Worm (Caenorhabditis elegans): ENCODE results near the gene fbxa-95.

ce11 chrV:15533864-15534263 is 37.4 kb upstream of the fbxa-95 start, which contains the start of gene F21A3.2:
- TF ChIP-seq ref-1 (GFP tag; conservative IDR thresholded peaks at IDR 0.05) (no peak), ztf-29 (GFP tag; IDR thresholded peaks at IDR 0.05) (no peak), med-1 (GFP tag; optimal IDR thresholded peaks at IDR 0.05; ENCODE audit: insufficient read depth) (no peak), tab-1 (GFP tag; IDR thresholded peaks at IDR 0.05) (no peak), T22C8.4 (GFP tag; IDR thresholded peaks at IDR 0.05) (no peak), ztf-23 (GFP tag; IDR thresholded peaks at IDR 0.05) (no peak), klf-2 (GFP tag; conservative IDR thresholded peaks at IDR 0.05) (no peak), flt-1 (GFP tag; IDR thresholded peaks at IDR 0.05) (no peak)

Data from whole organism, midembryonic.